Fruit fly (Drosophila melanogaster) whole organism, wandering third instar larva: Measurements from ENCODE around the gene TM9SF2.

ENCODE experiments used
- Abd-B ChIP-seq: fragments of >200 bp; optimal IDR thresholded peaks from 2 replicates; lab custom pipeline; 2017; ENCODE audit warnings: missing biosample characterization, missing genetic modification characterization
- CG32264 ChIP-seq: fragments of 200-800 bp; sonication (Bioruptor generic); optimal IDR thresholded peaks from 2 replicates; lab custom pipeline; 2016; ENCODE audit warnings: missing biosample characterization, missing genetic modification characterization
- CrebA ChIP-seq: fragments of 200-800 bp; sonication (Bioruptor generic); optimal IDR thresholded peaks from 2 replicates; lab custom pipeline; 2016; ENCODE audit warnings: missing biosample characterization, mild to moderate bottlenecking, missing genetic modification characterization, borderline replicate concordance
- GATAd ChIP-seq: sonication (Bioruptor generic); optimal IDR thresholded peaks from 2 replicates; lab custom pipeline; 2016; ENCODE audit warnings: missing biosample characterization, missing genetic modification characterization
- Hr78 ChIP-seq: fragments of >200 bp; optimal IDR thresholded peaks from 2 replicates; lab custom pipeline; 2017; ENCODE audit warnings: missing biosample characterization, missing genetic modification characterization
- Hr83 ChIP-seq: fragments of 200-300 bp; sonication (Bioruptor generic); optimal IDR thresholded peaks from 2 replicates; lab custom pipeline; 2016; ENCODE audit warnings: missing biosample characterization, mild to moderate bottlenecking, missing genetic modification characterization, moderate library complexity; ENCODE audit not compliant: poor library complexity, severe bottlenecking
- Jra ChIP-seq: sonication (Bioruptor generic); optimal IDR thresholded peaks from 2 replicates; lab custom pipeline; 2016; ENCODE audit warnings: missing biosample characterization, missing genetic modification characterization
- Mio ChIP-seq: sonication (Bioruptor generic); optimal IDR thresholded peaks from 2 replicates; lab custom pipeline; 2016; ENCODE audit warnings: missing biosample characterization, missing genetic modification characterization
- Myc ChIP-seq: fragments of >200 bp; optimal IDR thresholded peaks from 2 replicates; lab custom pipeline; 2017
- OdsH ChIP-seq: fragments of 200-800 bp; sonication (Bioruptor generic); optimal IDR thresholded peaks from 2 replicates; lab custom pipeline; 2016; ENCODE audit warnings: missing biosample characterization, mild to moderate bottlenecking, missing genetic modification characterization
- Rel ChIP-seq, 2 experiments: fragments of 200-800 bp; sonication (Bioruptor generic) in 1 of 2; optimal IDR thresholded peaks; 2 replicates in 1 of 2; 3 replicates in 1 of 2; lab custom pipeline; 2016 to 2019; ENCODE audit warnings: mild to moderate bottlenecking in 2 of 2, missing biosample characterization in 2 of 2, missing genetic modification characterization in 2 of 2, moderate library complexity in 1 of 2
- Sp1 ChIP-seq: fragments of 200-800 bp; sonication (Bioruptor generic); optimal IDR thresholded peaks from 3 replicates; lab custom pipeline; 2019; ENCODE audit warnings: missing biosample characterization, mild to moderate bottlenecking, missing genetic modification characterization, moderate library complexity
- br ChIP-seq: fragments of 200-800 bp; sonication (Bioruptor generic); optimal IDR thresholded peaks from 2 replicates; lab custom pipeline; 2016; ENCODE audit warnings: missing biosample characterization, missing genetic modification characterization
- brk ChIP-seq: fragments of 200-800 bp; sonication (Bioruptor generic); optimal IDR thresholded peaks from 2 replicates; lab custom pipeline; 2016; ENCODE audit warnings: missing biosample characterization, mild to moderate bottlenecking, missing genetic modification characterization
- dl ChIP-seq, 2 experiments: fragments of 175-275, 200-275 bp in 1 of 2; fragments of 200-275 bp in 1 of 2; sonication (Bioruptor generic); optimal IDR thresholded peaks; lab custom pipeline; 2018; ENCODE audit warnings: mild to moderate bottlenecking in 2 of 2, missing biosample characterization in 2 of 2, missing genetic modification characterization in 2 of 2, moderate library complexity in 2 of 2; ENCODE audit not compliant: partially characterized antibody in 2 of 2, insufficient read depth in 1 of 2
- dmrt93B ChIP-seq: fragments of 200-800 bp; sonication (Bioruptor generic); optimal IDR thresholded peaks from 2 replicates; lab custom pipeline; 2018; ENCODE audit warnings: missing biosample characterization, mild to moderate bottlenecking, missing genetic modification characterization
- dsf ChIP-seq: sonication (Bioruptor generic); optimal IDR thresholded peaks from 2 replicates; lab custom pipeline; 2016; ENCODE audit warnings: missing biosample characterization, missing genetic modification characterization, borderline replicate concordance
- ey ChIP-seq: fragments of 200-800 bp; sonication (Bioruptor generic); optimal IDR thresholded peaks from 2 replicates; lab custom pipeline; 2016; ENCODE audit warnings: missing biosample characterization, missing genetic modification characterization
- foxo ChIP-seq, 2 experiments: fragments of 200-800 bp; sonication (Bioruptor generic); optimal IDR thresholded peaks; 2 replicates in 1 of 2; 3 replicates in 1 of 2; lab custom pipeline; 2016 to 2017; ENCODE audit warnings: missing biosample characterization in 2 of 2, missing genetic modification characterization in 2 of 2
- h ChIP-seq: fragments of 200-800 bp; sonication (Bioruptor generic); optimal IDR thresholded peaks from 3 replicates; lab custom pipeline; 2016; ENCODE audit warnings: missing biosample characterization, mild to moderate bottlenecking, missing genetic modification characterization
- jim ChIP-seq: fragments of 175-275, 200-325 bp; sonication (Bioruptor generic); optimal IDR thresholded peaks from 2 replicates; lab custom pipeline; 2016; ENCODE audit warnings: missing biosample characterization, mild to moderate bottlenecking, missing genetic modification characterization
- lola ChIP-seq: fragments of >200 bp; optimal IDR thresholded peaks from 2 replicates; lab custom pipeline; 2017; ENCODE audit warnings: missing biosample characterization, missing genetic modification characterization
- pan ChIP-seq: fragments of >200 bp; optimal IDR thresholded peaks from 2 replicates; lab custom pipeline; 2017
- psq ChIP-seq: fragments of 200-800 bp; sonication (Bioruptor generic); optimal IDR thresholded peaks from 3 replicates; lab custom pipeline; 2017; ENCODE audit warnings: missing biosample characterization, mild to moderate bottlenecking, missing genetic modification characterization, moderate library complexity
- rgr ChIP-seq: fragments of 200-800 bp; sonication (Bioruptor generic); optimal IDR thresholded peaks from 3 replicates; lab custom pipeline; 2016; ENCODE audit warnings: missing biosample characterization, mild to moderate bottlenecking, missing genetic modification characterization
- sage ChIP-seq: fragments of 200-800 bp; sonication (Bioruptor generic); optimal IDR thresholded peaks from 2 replicates; lab custom pipeline; 2016; ENCODE audit warnings: missing biosample characterization, mild to moderate bottlenecking, missing genetic modification characterization
- tai ChIP-seq: sonication (Bioruptor generic); optimal IDR thresholded peaks from 2 replicates; lab custom pipeline; 2016; ENCODE audit warnings: missing biosample characterization, missing genetic modification characterization
- usp ChIP-seq: fragments of >200 bp; optimal IDR thresholded peaks from 2 replicates; lab custom pipeline; 2017; ENCODE audit warnings: missing biosample characterization, missing genetic modification characterization
- woc ChIP-seq: sonication (Bioruptor generic); optimal IDR thresholded peaks from 2 replicates; lab custom pipeline; 2016; ENCODE audit warnings: missing biosample characterization, mild to moderate bottlenecking, missing genetic modification characterization

The TM9SF2 gene

DNA sequence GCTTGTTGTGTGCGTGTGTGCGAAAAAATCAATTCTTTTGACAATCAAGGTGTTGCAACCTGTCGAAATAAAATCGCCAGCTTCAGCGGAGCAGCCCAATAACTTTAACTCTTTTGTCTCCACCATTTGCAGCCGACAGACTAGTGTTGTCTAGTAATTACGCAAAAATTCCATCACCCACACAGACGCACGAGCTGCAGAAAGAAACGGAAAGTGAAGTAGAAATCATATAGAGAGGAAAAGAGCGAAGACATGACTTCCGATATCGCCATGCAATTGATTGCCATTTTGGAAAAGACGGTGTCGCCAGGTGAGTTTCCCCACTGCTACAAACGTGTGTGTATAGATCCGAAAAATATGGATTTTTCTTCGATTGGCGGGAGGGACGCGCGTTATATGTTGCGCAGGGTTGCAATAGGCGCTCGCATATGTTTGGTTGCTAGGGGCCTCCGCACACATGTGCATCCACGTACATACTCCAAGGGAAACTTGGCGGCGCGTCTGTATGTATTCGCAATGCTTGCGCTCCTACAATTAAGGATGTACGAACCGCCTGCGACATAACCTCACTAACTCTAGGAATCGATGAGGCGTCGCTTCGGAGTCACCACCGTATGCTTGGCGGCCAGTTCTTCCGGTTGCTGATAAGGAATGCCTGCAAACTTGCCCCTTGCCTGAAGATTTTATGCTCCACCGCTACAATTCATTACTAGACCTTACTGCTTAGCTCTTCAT is 1.2 kb upstream of the TM9SF2 start:
- TF ChIP-seq Mio (GFP tag; lab: Kevin White, UChicago), result no peak
- TF ChIP-seq usp (GFP tag; lab: Kevin White, UChicago), result no peak
- no peak for TF ChIP-seq dsf (GFP tag; lab: Kevin White, UChicago)
- no peak for TF ChIP-seq tai (GFP tag; lab: Kevin White, UChicago)

dm6 chr2L:20734687-20735088 is 579 bp upstream of the TM9SF2 start:
- TF ChIP-seq lola (GFP tag; lab: Kevin White, UChicago) (no peak), br (GFP tag; lab: Kevin White, UChicago) (no peak), Abd-B (GFP tag; lab: Kevin White, UChicago) (no peak), rgr (no peak), jim (GFP tag; lab: Kevin White, UChicago) (no peak), Jra (GFP tag; lab: Kevin White, UChicago) (no peak), ey (GFP tag; lab: Kevin White, UChicago) (no peak), sage (GFP tag; lab: Kevin White, UChicago) (no peak), GATAd (GFP tag; lab: Kevin White, UChicago) (no peak), woc (GFP tag; lab: Kevin White, UChicago) (no peak)
- TF ChIP-seq, all 38 proteins: peak for 0

DNA sequence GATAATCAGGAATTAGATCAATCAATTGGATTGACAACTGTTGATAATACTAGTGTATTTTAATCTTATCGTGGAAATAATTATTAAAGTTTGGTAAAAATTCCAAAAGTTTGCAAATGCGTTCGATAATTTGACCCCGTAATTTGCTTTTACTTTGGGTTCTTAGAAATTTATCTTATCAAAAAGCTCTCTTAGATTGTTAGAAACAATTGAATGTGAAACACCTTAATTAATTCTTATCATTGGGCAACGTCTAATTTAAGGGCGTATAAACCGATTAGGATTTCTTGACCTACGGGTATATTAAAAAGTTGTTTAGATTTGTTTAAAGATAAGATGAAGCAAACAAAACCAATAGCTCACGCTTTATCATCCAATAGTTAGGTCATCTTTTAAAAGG is 1.1 kb downstream of the TM9SF2 start:
- no peak for TF ChIP-seq usp (GFP tag; lab: Kevin White, UChicago)
- TF ChIP-seq CrebA (GFP tag; lab: Kevin White, UChicago), result no peak
- TF ChIP-seq tai (GFP tag; lab: Kevin White, UChicago), result no peak
- TF ChIP-seq CG32264 (GFP tag; lab: Kevin White, UChicago), result no peak
- TF ChIP-seq GATAd (GFP tag; lab: Kevin White, UChicago), result no peak
- TF ChIP-seq Jra (GFP tag; lab: Kevin White, UChicago), result no peak
- TF ChIP-seq h (GFP tag; lab: Kevin White, UChicago), result no peak
- no peak for TF ChIP-seq Hr78 (GFP tag; lab: Kevin White, UChicago)
- TF ChIP-seq Abd-B (GFP tag; lab: Kevin White, UChicago), result no peak
- no peak for TF ChIP-seq pan
- no peak for TF ChIP-seq Sp1
- no peak for TF ChIP-seq Myc (lab: Kevin White, UChicago)
- TF ChIP-seq jim (GFP tag; lab: Kevin White, UChicago), result no peak
- TF ChIP-seq sage (GFP tag; lab: Kevin White, UChicago), result no peak
- TF ChIP-seq rgr, result no peak
- no peak for TF ChIP-seq dl (GFP tag; optimal IDR thresholded peaks at IDR 0.05; lab: Kevin White, UChicago; ENCODE audit: insufficient read depth in 1 of 2, partially characterized antibody in 2 of 2)
- TF ChIP-seq foxo (GFP tag; optimal IDR thresholded peaks at IDR 0.05; lab: Kevin White, UChicago), result no peak
- TF ChIP-seq dmrt93B (GFP tag; lab: Kevin White, UChicago), result no peak
- TF ChIP-seq brk (GFP tag; lab: Kevin White, UChicago), result no peak

DNA sequence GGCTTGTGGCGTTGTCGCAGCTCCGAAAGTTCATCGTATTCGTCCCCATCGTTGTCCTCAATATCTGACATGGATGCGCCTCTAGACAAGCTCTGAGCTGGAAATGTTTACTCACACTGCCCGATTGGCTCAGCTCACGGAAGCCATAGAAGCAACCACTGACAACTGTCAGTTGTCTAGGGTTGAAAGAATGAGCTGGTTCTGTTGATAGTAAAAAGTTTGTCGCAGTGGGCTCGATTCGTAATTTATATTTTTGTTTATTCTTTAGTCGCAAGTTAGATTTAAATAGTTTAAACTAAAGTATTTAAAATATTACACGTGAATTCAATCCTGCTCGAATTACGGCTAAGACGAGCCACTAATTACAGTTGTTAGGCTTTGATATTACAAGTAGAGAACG is 3.9 kb downstream of the TM9SF2 start, which contains the start of gene CarT:
Gene CarT, minus strand, starts transcription at position 101 of the 400 bp plus-strand sequence.
- TF ChIP-seq rgr (no peak), OdsH (GFP tag; lab: Kevin White, UChicago) (no peak), Abd-B (GFP tag; lab: Kevin White, UChicago) (no peak), Mio (GFP tag; lab: Kevin White, UChicago) (no peak), Myc (lab: Kevin White, UChicago) (no peak), foxo (GFP tag; optimal IDR thresholded peaks at IDR 0.05; lab: Kevin White, UChicago) (no peak), dl (GFP tag; optimal IDR thresholded peaks at IDR 0.05; lab: Kevin White, UChicago; ENCODE audit: insufficient read depth in 1 of 2, partially characterized antibody in 2 of 2) (no peak), Jra (GFP tag; lab: Kevin White, UChicago) (no peak), GATAd (GFP tag; lab: Kevin White, UChicago) (no peak), Rel (GFP tag; optimal IDR thresholded peaks at IDR 0.05; lab: Kevin White, UChicago) (no peak), Rel (tag; optimal IDR thresholded peaks at IDR 0.05; lab: Kevin White, UChicago) (no peak)
- TF ChIP-seq, all 38 proteins: peak for 0

DNA sequence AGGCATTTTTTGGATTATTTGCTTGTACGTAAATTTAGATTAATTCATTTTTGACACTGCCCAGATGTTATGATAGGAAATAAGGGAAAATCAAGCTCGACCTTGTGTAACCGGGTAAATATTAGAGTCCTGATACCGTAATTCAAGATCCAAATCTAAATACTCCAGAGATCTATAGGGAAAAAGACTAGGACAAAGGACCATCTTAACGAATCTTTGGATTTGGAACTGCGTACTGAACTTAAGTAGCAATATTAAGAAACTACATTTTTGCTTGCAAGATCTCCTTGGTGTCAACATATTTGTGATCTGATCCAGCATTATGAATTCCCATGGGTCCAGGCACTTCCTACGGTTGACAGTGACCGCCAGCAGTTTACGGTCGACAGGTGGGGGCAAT is 7.7 kb downstream of the TM9SF2 start, which contains the start of gene CG9316:
Gene CG9316, minus strand, starts transcription at position 101 of the 400 bp plus-strand sequence.
- no peak for TF ChIP-seq CG32264 (GFP tag; lab: Kevin White, UChicago)
- TF ChIP-seq psq, result no peak
- TF ChIP-seq tai (GFP tag; lab: Kevin White, UChicago), result no peak
- no peak for TF ChIP-seq dmrt93B (GFP tag; lab: Kevin White, UChicago)
- no peak for TF ChIP-seq CrebA (GFP tag; lab: Kevin White, UChicago)
- no peak for TF ChIP-seq Rel (GFP tag; optimal IDR thresholded peaks at IDR 0.05; lab: Kevin White, UChicago)
- TF ChIP-seq Rel (tag; optimal IDR thresholded peaks at IDR 0.05; lab: Kevin White, UChicago), result no peak
- TF ChIP-seq Myc (lab: Kevin White, UChicago), result no peak
- no peak for TF ChIP-seq brk (GFP tag; lab: Kevin White, UChicago)
- TF ChIP-seq ey (GFP tag; lab: Kevin White, UChicago), result no peak
- TF ChIP-seq Hr83 (GFP tag; lab: Kevin White, UChicago), result no peak
- no peak for TF ChIP-seq Jra (GFP tag; lab: Kevin White, UChicago)
- no peak for TF ChIP-seq Sp1
